Worm (Caenorhabditis elegans): ENCODE data around the gene Y38F1A.4.

DNA sequence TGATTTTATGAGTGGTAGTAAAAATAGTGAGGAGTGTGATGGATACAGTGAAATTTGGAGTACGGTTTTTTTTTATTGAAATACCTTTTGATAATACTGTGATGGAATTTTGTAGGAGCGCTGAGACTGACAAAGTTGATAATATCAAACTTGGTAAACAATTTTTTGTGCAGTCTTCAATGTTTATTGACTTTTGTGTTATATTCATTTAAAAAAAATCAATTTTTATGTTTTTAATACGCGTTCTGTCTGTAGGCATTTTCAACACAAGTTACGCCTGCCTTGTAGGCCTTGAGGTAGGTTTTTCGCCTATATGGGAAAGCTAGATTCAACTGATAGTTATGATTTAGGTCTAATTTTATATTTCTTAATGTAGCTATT, 35.3 kb upstream of the Y38F1A.4 start:
- TF ChIP-seq elt-1 (tag; optimal IDR thresholded peaks at IDR 0.05; ENCODE audit: borderline replicate concordance, insufficient read depth), result no peak
- no peak for TF ChIP-seq blmp-1 (tag; optimal IDR thresholded peaks at IDR 0.05)
- TF ChIP-seq snpc-4 (tag; optimal IDR thresholded peaks at IDR 0.05), result no peak
- no peak for TF ChIP-seq M03D4.4 (tag; optimal IDR thresholded peaks at IDR 0.05)
- no peak for TF ChIP-seq ztf-11 (tag; optimal IDR thresholded peaks at IDR 0.05)
- TF ChIP-seq elt-3 (tag; optimal IDR thresholded peaks at IDR 0.05), result no peak
- no peak for TF ChIP-seq cnd-1 (tag; optimal IDR thresholded peaks at IDR 0.05)
- TF ChIP-seq ham-2 (GFP tag; optimal IDR thresholded peaks at IDR 0.05), result no peak
- no peak for TF ChIP-seq ceh-39 (tag; optimal IDR thresholded peaks at IDR 0.05)
- TF ChIP-seq unc-62 (GFP tag; optimal IDR thresholded peaks at IDR 0.05), result no peak
